Worm (Caenorhabditis elegans): ENCODE measurements around the gene srt-14.
"Not testable (repeated sequence)": the region's sequence is repeated elsewhere in the genome, so short reads cannot be mapped to it uniquely, and the experiment has no call there.

srt-14 gene

ce11 chrV:4260090-4260489, 3.7 kb upstream of the srt-14 start, which contains the start of gene srt-3:
Gene srt-3, minus strand, starts transcription at chrV:4260190.
- TF ChIP-seq unc-62 (GFP tag; optimal IDR thresholded peaks at IDR 0.05): no peak

DNA sequence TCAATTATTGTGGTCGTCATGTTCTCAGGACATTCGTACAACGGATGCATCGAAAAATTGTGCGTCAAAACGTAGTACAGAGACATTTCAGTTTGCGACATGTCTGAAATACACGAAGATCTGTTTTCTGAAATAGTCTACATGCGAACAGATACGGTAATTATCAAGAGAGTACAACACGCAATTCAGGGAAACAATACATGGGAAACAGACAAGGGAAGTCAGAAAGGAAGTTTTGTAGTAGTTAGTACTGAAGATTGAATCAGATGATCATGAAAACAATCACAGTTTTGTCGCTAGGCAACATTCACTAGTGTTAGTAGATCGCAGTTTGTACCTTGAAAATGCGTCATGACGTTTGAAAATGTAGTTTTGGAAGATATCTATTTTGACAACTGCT, 6.3 kb downstream of the srt-14 start, which contains the start of gene srt-13:
TSS of gene srt-13 (minus strand) at position 101 of the 400 bp plus-strand sequence.
- no peak for TF ChIP-seq unc-62 (GFP tag; optimal IDR thresholded peaks at IDR 0.05)

DNA sequence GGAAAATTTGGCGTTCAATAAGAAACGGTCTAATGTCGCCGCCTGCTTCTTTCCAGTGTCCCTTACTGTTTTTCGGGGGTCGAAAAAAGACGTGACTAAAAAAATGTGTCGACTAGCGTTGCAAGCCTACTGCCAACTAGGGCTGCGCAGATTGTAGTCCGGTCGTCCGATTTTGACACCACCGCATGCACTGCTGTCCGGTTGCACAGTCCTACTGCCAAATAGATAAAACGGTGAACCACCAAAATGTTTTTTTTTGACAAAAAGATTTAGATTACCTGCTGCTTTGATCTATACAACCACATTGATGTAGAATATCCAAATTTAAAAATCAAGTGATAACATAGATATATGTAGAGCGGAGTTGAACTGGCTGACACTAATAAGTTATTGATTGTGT, 8.0 kb downstream of the srt-14 start:
- TF ChIP-seq unc-62 (GFP tag; optimal IDR thresholded peaks at IDR 0.05): no peak

- no peak for TF ChIP-seq unc-62 (GFP tag; optimal IDR thresholded peaks at IDR 0.05)
Observed at ce11 chrV:4242431-4242830, 13.9 kb downstream of the srt-14 start, which contains the start of gene srt-12. Gene srt-12, minus strand, starts transcription at chrV:4242531.

DNA sequence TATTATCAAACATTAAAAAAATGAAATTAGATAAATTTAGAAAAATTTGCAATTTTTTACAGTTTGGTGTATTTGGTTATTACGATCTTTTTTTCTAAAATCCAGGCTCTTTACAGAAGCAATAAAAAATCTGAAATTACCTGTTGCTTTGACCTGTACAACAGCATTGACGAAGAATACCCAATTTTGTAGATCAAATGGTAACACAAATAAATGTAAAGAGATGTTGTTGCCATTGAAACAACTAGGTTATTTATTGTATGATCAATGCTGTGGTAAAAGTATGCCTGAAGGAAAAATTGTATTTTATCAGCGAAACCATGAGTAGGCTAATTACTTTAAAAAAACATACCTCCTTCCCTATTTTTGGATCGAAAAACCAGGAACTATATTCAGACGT, 14.8 kb downstream of the srt-14 start:
- no peak for TF ChIP-seq unc-62 (GFP tag; optimal IDR thresholded peaks at IDR 0.05)

ce11 chrV:4240292-4240691, 16.1 kb downstream of the srt-14 start, which contains the start of gene srh-204:
Gene srh-204, minus strand, starts transcription at chrV:4240392.
- TF ChIP-seq unc-62 (GFP tag; optimal IDR thresholded peaks at IDR 0.05): no peak

ce11 chrV:4236118-4236517, 20.3 kb downstream of the srt-14 start, which contains the start of gene nlp-13:
Gene nlp-13, plus strand, starts transcription at chrV:4236418.
- TF ChIP-seq unc-62 (GFP tag; optimal IDR thresholded peaks at IDR 0.05): no peak

- no peak for TF ChIP-seq unc-62 (GFP tag; optimal IDR thresholded peaks at IDR 0.05)
Observed at ce11 chrV:4219342-4219741, 37.0 kb downstream of the srt-14 start, which contains the start of gene nlp-9. Gene nlp-9, plus strand, starts transcription at chrV:4219642.

DNA sequence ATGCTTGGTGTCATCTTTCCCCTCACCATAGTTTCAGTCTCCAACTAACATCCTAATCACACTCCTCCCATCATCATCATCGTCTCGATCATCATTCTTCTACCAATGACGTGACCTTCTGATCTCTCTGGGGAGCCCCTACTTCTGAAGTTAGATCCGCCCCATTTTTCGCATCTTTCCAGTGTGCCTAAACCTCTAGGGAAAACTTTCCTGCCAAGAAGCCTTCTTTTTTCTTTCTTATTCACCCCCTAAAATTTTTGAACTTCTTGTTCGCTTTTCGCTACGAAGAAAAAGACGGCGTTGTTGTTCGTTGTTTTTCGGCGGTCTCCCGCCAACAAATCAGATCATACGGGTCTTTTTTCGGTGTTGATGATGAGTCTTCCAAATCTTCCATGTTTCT, 38.1 kb downstream of the srt-14 start:
- no peak for TF ChIP-seq unc-62 (GFP tag; optimal IDR thresholded peaks at IDR 0.05)

- TF ChIP-seq unc-62 (GFP tag; optimal IDR thresholded peaks at IDR 0.05): no peak
Observed at ce11 chrV:4216902-4217301, 39.5 kb downstream of the srt-14 start.

ce11 chrV:4215856-4216255, 40.5 kb downstream of the srt-14 start, which contains the start of gene H43I07.4:
Gene H43I07.4, plus strand, starts transcription at chrV:4216156.
- TF ChIP-seq unc-62 (GFP tag; optimal IDR thresholded peaks at IDR 0.05): not testable (repeated sequence)

DNA sequence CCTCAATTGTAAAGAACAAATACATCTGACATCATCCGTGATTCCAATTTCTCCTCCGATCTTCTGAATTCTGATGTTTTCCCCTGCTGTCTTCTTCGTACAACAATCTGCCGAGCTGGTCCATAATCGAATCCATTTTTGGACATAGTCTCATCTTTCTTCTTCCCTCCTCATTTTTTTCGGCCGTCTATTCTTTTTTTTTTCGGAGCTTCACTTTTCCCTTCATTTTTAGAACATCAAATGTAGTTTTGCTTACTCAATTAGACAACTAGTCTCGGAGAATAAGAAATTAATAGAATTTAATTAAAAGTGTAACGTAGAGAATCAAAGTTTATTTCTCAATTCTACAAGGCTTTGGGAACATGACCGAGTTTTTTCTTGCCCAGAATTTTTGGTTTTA, 44.9 kb downstream of the srt-14 start:
- no peak for TF ChIP-seq unc-62 (GFP tag; optimal IDR thresholded peaks at IDR 0.05)

DNA sequence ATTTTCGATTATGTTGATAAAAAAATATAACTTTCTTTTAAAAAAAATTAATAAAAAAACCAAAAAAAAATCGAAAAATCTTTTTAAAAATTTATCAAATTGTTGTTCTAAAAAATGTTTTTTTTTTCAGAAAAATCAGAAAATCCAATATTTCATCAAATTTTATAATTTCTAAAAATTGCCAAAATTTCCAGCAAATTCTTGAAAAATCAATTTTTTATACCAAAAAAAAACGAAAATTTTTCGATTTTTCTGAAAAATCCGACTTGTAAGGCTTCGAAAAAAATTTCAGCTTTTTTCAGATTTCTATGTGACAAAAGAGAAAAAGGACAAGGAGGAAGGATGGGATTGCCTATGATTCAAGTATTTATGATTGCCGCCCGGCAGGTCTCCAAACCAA, 52.0 kb downstream of the srt-14 start, which contains the start of gene H43I07.1:
TSS of gene H43I07.1 (plus strand) at position 301 of the 400 bp plus-strand sequence.
- TF ChIP-seq unc-62 (GFP tag; optimal IDR thresholded peaks at IDR 0.05): no peak
